Fruit fly (Drosophila melanogaster) whole organism, embryonic: ENCODE data around the gene UGP.

ENCODE experiments used
- Bteb2 ChIP-seq: fragments of 200-800 bp; sonication (Bioruptor generic); optimal IDR thresholded peaks from 2 replicates; lab custom pipeline; 2016; ENCODE audit warnings: missing biosample characterization, missing genetic modification characterization
- CG10267 ChIP-seq: fragments of 200-800 bp; sonication (Bioruptor generic); optimal IDR thresholded peaks from 2 replicates; lab custom pipeline; 2018; ENCODE audit warnings: missing biosample characterization, mild to moderate bottlenecking, missing genetic modification characterization, moderate library complexity
- CG10565 ChIP-seq: fragments of 200-800 bp; sonication (Bioruptor generic); optimal IDR thresholded peaks from 3 replicates; lab custom pipeline; 2016; ENCODE audit warnings: missing biosample characterization, mild to moderate bottlenecking, missing genetic modification characterization
- CG12391 ChIP-seq: fragments of 200-800 bp; sonication (Bioruptor generic); optimal IDR thresholded peaks from 3 replicates; lab custom pipeline; 2018; ENCODE audit warnings: missing biosample characterization, mild to moderate bottlenecking, missing genetic modification characterization, moderate library complexity
- CG12942 ChIP-seq: fragments of 200-800 bp; sonication (Bioruptor generic); optimal IDR thresholded peaks from 3 replicates; lab custom pipeline; 2016; ENCODE audit warnings: missing biosample characterization, missing genetic modification characterization
- CG15269 ChIP-seq: fragments of 200-800 bp; sonication (Bioruptor generic); optimal IDR thresholded peaks from 2 replicates; lab custom pipeline; 2018; ENCODE audit warnings: missing biosample characterization, mild to moderate bottlenecking, missing genetic modification characterization, moderate library complexity
- CG15514 ChIP-seq: fragments of 200-800 bp; sonication (Bioruptor generic); optimal IDR thresholded peaks from 3 replicates; lab custom pipeline; 2017; ENCODE audit warnings: missing biosample characterization, missing genetic modification characterization, mild to moderate bottlenecking, moderate library complexity, missing genetic modification reagents
- CG1647 ChIP-seq: fragments of 200-800 bp; sonication (Bioruptor generic); optimal IDR thresholded peaks from 3 replicates; lab custom pipeline; 2016; ENCODE audit warnings: missing biosample characterization, missing genetic modification characterization
- CG16813 ChIP-seq: fragments of 200-800 bp; sonication (Bioruptor generic); IDR thresholded peaks from 3 replicates; pipeline ENCODE4 v1.3.6; 2022; ENCODE audit warnings: missing biosample characterization, missing genetic modification characterization; ENCODE audit not compliant: partially characterized antibody
- CG17568 ChIP-seq: fragments of 200-800 bp; sonication (Bioruptor generic); optimal IDR thresholded peaks from 2 replicates; lab custom pipeline; 2018; ENCODE audit warnings: missing biosample characterization, mild to moderate bottlenecking, missing genetic modification characterization, moderate library complexity
- CG17612 ChIP-seq: fragments of 200-800 bp; sonication (Bioruptor generic); IDR thresholded peaks from 2 replicates; pipeline ENCODE4 v1.3.6; 2022; ENCODE audit warnings: missing biosample characterization, missing genetic modification characterization
- CG17829 ChIP-seq: fragments of 200-800 bp; optimal IDR thresholded peaks from 2 replicates; lab custom pipeline; 2019; ENCODE audit warnings: missing biosample characterization, mild to moderate bottlenecking, missing genetic modification characterization, moderate library complexity
- CG2120 ChIP-seq: fragments of 200-800 bp; sonication (Bioruptor generic); optimal IDR thresholded peaks from 3 replicates; lab custom pipeline; 2016; ENCODE audit warnings: missing biosample characterization, missing genetic modification characterization
- CG3407 ChIP-seq: fragments of 200-800 bp; sonication (Bioruptor generic); optimal IDR thresholded peaks from 2 replicates; lab custom pipeline; 2018; ENCODE audit warnings: missing biosample characterization, mild to moderate bottlenecking, missing genetic modification characterization
- CG5953 ChIP-seq: fragments of 200-800 bp; sonication (Bioruptor generic); IDR thresholded peaks from 2 replicates; pipeline ENCODE4 v1.3.6; 2022; ENCODE audit warnings: missing biosample characterization, missing genetic modification characterization
- CG6689 ChIP-seq: fragments of 200-800 bp; sonication (Bioruptor generic); IDR thresholded peaks from 2 replicates; pipeline ENCODE4 v1.3.6; 2022; ENCODE audit warnings: missing biosample characterization, missing genetic modification characterization
- CG9437 ChIP-seq: fragments of 200-800 bp; sonication (Bioruptor generic); optimal IDR thresholded peaks from 2 replicates; lab custom pipeline; 2018; ENCODE audit warnings: missing biosample characterization, mild to moderate bottlenecking, missing genetic modification characterization
- HLH3B ChIP-seq: fragments of 200-800 bp; sonication (Bioruptor generic); IDR thresholded peaks from 2 replicates; pipeline ENCODE4 v1.3.6; 2022; ENCODE audit warnings: missing biosample characterization, missing genetic modification characterization
- HLH54F ChIP-seq: fragments of 200-800 bp; sonication (Bioruptor generic); optimal IDR thresholded peaks from 3 replicates; lab custom pipeline; 2016; ENCODE audit warnings: missing biosample characterization, missing genetic modification characterization
- Hr51 ChIP-seq, 2 experiments: fragments of 200-800 bp; sonication (Bioruptor generic); optimal IDR thresholded peaks; 2 replicates in 1 of 2; 3 replicates in 1 of 2; lab custom pipeline; 2016 to 2018; ENCODE audit warnings: missing biosample characterization in 2 of 2, missing genetic modification characterization in 2 of 2, mild to moderate bottlenecking in 1 of 2, moderate library complexity in 1 of 2
- Lim3 ChIP-seq: fragments of 200-800 bp; sonication (Bioruptor generic); IDR thresholded peaks from 2 replicates; pipeline ENCODE4 v1.3.6; 2022; ENCODE audit warnings: missing biosample characterization, missing genetic modification characterization
- Mad ChIP-seq: fragments of 200-800 bp; sonication (Bioruptor generic); optimal IDR thresholded peaks from 2 replicates; lab custom pipeline; 2016; ENCODE audit warnings: missing biosample characterization, missing genetic modification characterization
- Max ChIP-seq: fragments of 200-800 bp; sonication (Bioruptor generic); optimal IDR thresholded peaks from 2 replicates; lab custom pipeline; 2016; ENCODE audit warnings: missing biosample characterization, mild to moderate bottlenecking, missing genetic modification characterization
- Myb ChIP-seq: fragments of 200-800 bp; sonication (Bioruptor generic); optimal IDR thresholded peaks from 2 replicates; lab custom pipeline; 2016; ENCODE audit warnings: missing biosample characterization, missing genetic modification characterization
- NC2α ChIP-seq: fragments of 200-800 bp; sonication (Bioruptor generic); optimal IDR thresholded peaks from 2 replicates; lab custom pipeline; 2016; ENCODE audit warnings: missing biosample characterization, missing genetic modification characterization
- Poxn ChIP-seq: fragments of 200-800 bp; sonication (Bioruptor generic); IDR thresholded peaks from 2 replicates; pipeline ENCODE4 v1.3.6; 2022; ENCODE audit warnings: missing biosample characterization, missing genetic modification characterization
- Six4 ChIP-seq: fragments of 200-800 bp; sonication (Bioruptor generic); optimal IDR thresholded peaks from 2 replicates; lab custom pipeline; 2016; ENCODE audit warnings: missing biosample characterization, missing genetic modification characterization
- Sry-β ChIP-seq: fragments of 200-800 bp; sonication (Bioruptor generic); optimal IDR thresholded peaks from 2 replicates; lab custom pipeline; 2018; ENCODE audit warnings: missing biosample characterization, mild to moderate bottlenecking, missing genetic modification characterization, moderate library complexity
- Sry-δ ChIP-seq: fragments of 200-800 bp; sonication (Bioruptor generic); optimal IDR thresholded peaks from 2 replicates; lab custom pipeline; 2016; ENCODE audit warnings: missing biosample characterization, missing genetic modification characterization
- Xrp1 ChIP-seq: fragments of 200-800 bp; sonication (Bioruptor generic); IDR thresholded peaks from 2 replicates; pipeline ENCODE4 v1.3.6; 2022; ENCODE audit warnings: missing biosample characterization, missing genetic modification characterization
- cato ChIP-seq: fragments of 200-800 bp; sonication (Bioruptor generic); optimal IDR thresholded peaks from 2 replicates; lab custom pipeline; 2016; ENCODE audit warnings: missing biosample characterization, missing genetic modification characterization, borderline replicate concordance
- ci ChIP-seq: fragments of 200-800 bp; sonication (Bioruptor generic); IDR thresholded peaks from 3 replicates; pipeline ENCODE4 v1.3.6; 2022; ENCODE audit warnings: missing biosample characterization, missing genetic modification characterization
- danr ChIP-seq: fragments of 200-800 bp; sonication (Bioruptor generic); IDR thresholded peaks from 2 replicates; pipeline ENCODE4 v1.3.6; 2022; ENCODE audit warnings: missing biosample characterization, missing genetic modification characterization
- dati ChIP-seq: fragments of 200-800 bp; sonication (Bioruptor generic); IDR thresholded peaks from 2 replicates; pipeline ENCODE4 v1.3.6; 2022; ENCODE audit warnings: missing biosample characterization, missing genetic modification characterization
- gro ChIP-seq: fragments of 200-800 bp; sonication (Bioruptor generic); optimal IDR thresholded peaks from 2 replicates; lab custom pipeline; 2016; ENCODE audit warnings: missing biosample characterization, missing genetic modification characterization
- her ChIP-seq: fragments of 200-800 bp; sonication (Bioruptor generic); optimal IDR thresholded peaks from 2 replicates; lab custom pipeline; 2016; ENCODE audit warnings: missing biosample characterization, missing genetic modification characterization
- ind ChIP-seq: fragments of 200-800 bp; sonication (Bioruptor generic); optimal IDR thresholded peaks from 3 replicates; lab custom pipeline; 2016; ENCODE audit warnings: missing biosample characterization, missing genetic modification characterization
- inv ChIP-seq: fragments of 200-800 bp; sonication (Bioruptor generic); IDR thresholded peaks from 2 replicates; pipeline ENCODE4 v1.3.6; 2022; ENCODE audit warnings: missing biosample characterization, missing genetic modification characterization; ENCODE audit not compliant: partially characterized antibody
- ken ChIP-seq: fragments of 200-800 bp; sonication (Bioruptor generic); IDR thresholded peaks from 3 replicates; pipeline ENCODE4 v1.3.6; 2022; ENCODE audit warnings: missing biosample characterization, missing genetic modification characterization
- knrl ChIP-seq: fragments of 200-800 bp; sonication (Bioruptor generic); IDR thresholded peaks from 3 replicates; pipeline ENCODE4 v1.3.6; 2022; ENCODE audit warnings: missing biosample characterization, missing genetic modification characterization; ENCODE audit not compliant: partially characterized antibody
- mirr ChIP-seq: fragments of 200-800 bp; sonication (Bioruptor generic); optimal IDR thresholded peaks from 3 replicates; lab custom pipeline; 2018; ENCODE audit warnings: missing biosample characterization, mild to moderate bottlenecking, missing genetic modification characterization
- mld ChIP-seq: fragments of 200-800 bp; sonication (Bioruptor generic); IDR thresholded peaks from 3 replicates; pipeline ENCODE4 v1.3.6; 2022; ENCODE audit warnings: missing biosample characterization, missing genetic modification characterization; ENCODE audit not compliant: partially characterized antibody
- pho ChIP-seq: fragments of 200-800 bp; sonication (Bioruptor generic); optimal IDR thresholded peaks from 2 replicates; lab custom pipeline; 2016; ENCODE audit warnings: missing biosample characterization, missing genetic modification characterization
- pzg ChIP-seq: fragments of 200-800 bp; sonication (Bioruptor generic); optimal IDR thresholded peaks from 3 replicates; lab custom pipeline; 2018; ENCODE audit warnings: missing biosample characterization, mild to moderate bottlenecking, missing genetic modification characterization, moderate library complexity
- tna ChIP-seq: fragments of 200-800 bp; sonication (Bioruptor generic); IDR thresholded peaks from 2 replicates; pipeline ENCODE4 v1.3.6; 2022; ENCODE audit warnings: missing biosample characterization, missing genetic modification characterization; ENCODE audit not compliant: partially characterized antibody
- ttk ChIP-seq: fragments of 200-800 bp; sonication (Bioruptor generic); IDR thresholded peaks from 2 replicates; pipeline ENCODE4 v2.1.2; 2022; ENCODE audit warnings: missing biosample characterization, missing genetic modification characterization
- vfl ChIP-seq: fragments of 200-800 bp; sonication (Bioruptor generic); optimal IDR thresholded peaks from 2 replicates; lab custom pipeline; 2016; ENCODE audit warnings: missing biosample characterization, missing genetic modification characterization
- zen2 ChIP-seq: fragments of 200-800 bp; sonication (Bioruptor generic); IDR thresholded peaks from 3 replicates; pipeline ENCODE4 v1.3.6; 2022; ENCODE audit warnings: missing biosample characterization, missing genetic modification characterization; ENCODE audit not compliant: partially characterized antibody
- zfh1 ChIP-seq: fragments of 200-800 bp; sonication (Bioruptor generic); IDR thresholded peaks from 3 replicates; pipeline ENCODE4 v1.3.6; 2022; ENCODE audit warnings: missing biosample characterization, missing genetic modification characterization

UGP gene

DNA sequence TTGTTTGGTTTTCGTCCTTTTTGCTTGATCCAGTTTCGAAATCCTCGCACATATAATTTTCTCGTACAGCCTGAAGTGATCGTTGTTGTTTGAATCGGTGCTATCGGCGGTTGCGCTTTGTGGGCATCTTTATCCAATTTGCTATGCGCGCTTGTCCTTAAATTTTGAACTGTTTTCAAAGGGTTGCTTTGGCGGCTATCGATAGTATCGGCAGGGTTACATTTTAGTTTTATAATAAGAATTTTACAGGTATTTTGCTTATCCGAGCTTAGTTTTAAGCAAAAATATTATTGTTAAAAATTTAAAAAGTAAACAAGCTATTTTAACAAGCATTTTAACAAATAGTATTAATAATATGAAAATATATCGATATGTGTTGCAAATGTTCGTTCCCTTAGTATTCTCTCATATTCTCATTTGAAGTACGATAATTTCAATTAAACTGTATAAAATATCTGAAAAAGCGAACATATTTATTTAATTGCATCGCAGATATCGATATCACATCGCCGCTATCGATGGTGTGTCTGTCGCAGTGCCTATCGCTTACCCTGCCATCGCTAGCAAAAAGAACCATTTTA, 8.2 kb upstream of the UGP start, which contains the start of the genes Klp67A and CG4452 (continued):
- no peak for TF ChIP-seq her
- TF ChIP-seq mirr (GFP tag; lab: Kevin White, UChicago): no peak
- TF ChIP-seq inv (GFP tag; lab: Robert Waterston, UW): peak; percentile 89
- peak; percentile 25; the same call in 1 of the 2 replicates for TF ChIP-seq CG6689 (GFP tag; lab: Robert Waterston, UW)
- TF ChIP-seq ken (GFP tag; lab: Robert Waterston, UW): 0 out of 3 replicates have a peak, but pooled peaks have one; percentile 5
- TF ChIP-seq CG15514 (GFP tag; lab: Kevin White, UChicago): peak; percentile 74
- peak; percentile 23; the same call in 1 of the 2 replicates for TF ChIP-seq Xrp1 (GFP tag; lab: Robert Waterston, UW)
- TF ChIP-seq danr (GFP tag; lab: Robert Waterston, UW): no peak
- TF ChIP-seq CG17829 (tag; lab: Kevin White, UChicago): peak; percentile 71
- no peak for TF ChIP-seq CG10565 (GFP tag; lab: Kevin White, UChicago)
- TF ChIP-seq gro: no peak
- no peak for TF ChIP-seq HLH54F (GFP tag; lab: Kevin White, UChicago)
- peak; percentile 44; the same call in 1 of the 3 replicates for TF ChIP-seq ci (GFP tag; lab: Robert Waterston, UW)
- TF ChIP-seq vfl (GFP tag; lab: Kevin White, UChicago): peak; percentile 61
- TF ChIP-seq CG5953: no peak
- TF ChIP-seq CG2120: peak; percentile 45
- no peak for TF ChIP-seq Six4 (GFP tag; lab: Kevin White, UChicago)
- TF ChIP-seq dati: no peak
- peak; percentile 36 for TF ChIP-seq cato (GFP tag; lab: Kevin White, UChicago)
- peak; percentile 0 for TF ChIP-seq CG15269 (tag; lab: Kevin White, UChicago)
- TF ChIP-seq CG10267 (tag; lab: Kevin White, UChicago): peak; percentile 75
- TF ChIP-seq ttk (GFP tag; lab: Robert Waterston, UW): no peak
- TF ChIP-seq CG9437 (GFP tag; lab: Kevin White, UChicago): peak; percentile 70
- TF ChIP-seq knrl (GFP tag; lab: Robert Waterston, UW): peak; percentile 93
- no peak for TF ChIP-seq Lim3 (GFP tag; lab: Robert Waterston, UW)
- no peak for TF ChIP-seq Poxn (GFP tag; lab: Robert Waterston, UW)
- peak; percentile 76 for TF ChIP-seq CG12391
- TF ChIP-seq zen2: peak; percentile 86; the same call in 2 of the 3 replicates
- peak; percentile 57 for TF ChIP-seq pzg (GFP tag; lab: Kevin White, UChicago)
- 0 out of 3 replicates have a peak, but pooled peaks have one; percentile 18 for TF ChIP-seq zfh1 (GFP tag; lab: Robert Waterston, UW)
- no peak for TF ChIP-seq CG1647 (GFP tag; lab: Kevin White, UChicago)
- peak; percentile 36 for TF ChIP-seq ind
- no peak for TF ChIP-seq CG17612 (GFP tag; lab: Robert Waterston, UW)
- TF ChIP-seq CG3407 (GFP tag; lab: Kevin White, UChicago): no peak
- peak; percentile 3 for TF ChIP-seq CG12942 (GFP tag; lab: Kevin White, UChicago)
- TF ChIP-seq tna (GFP tag; lab: Robert Waterston, UW): peak; percentile 71; the same call in 1 of the 2 replicates
- TF ChIP-seq Mad (GFP tag; lab: Kevin White, UChicago): no peak
- peak; percentile 32 for TF ChIP-seq Max
- TF ChIP-seq CG17568 (GFP tag; lab: Kevin White, UChicago): no peak
- TF ChIP-seq Myb (GFP tag; lab: Kevin White, UChicago): peak; percentile 61
- TF ChIP-seq Sry-β (GFP tag; lab: Kevin White, UChicago): no peak
- peak; percentile 43 for TF ChIP-seq pho (GFP tag; lab: Kevin White, UChicago)
- peak; percentile 95 for TF ChIP-seq CG16813
- no peak for TF ChIP-seq HLH3B (GFP tag; lab: Robert Waterston, UW)
- peak; percentile 88 for TF ChIP-seq Sry-δ
- no peak for TF ChIP-seq NC2α (GFP tag; lab: Kevin White, UChicago)
- peak; percentile 71 for TF ChIP-seq mld (GFP tag; lab: Robert Waterston, UW)
- peak in 1 of 2 experiments; percentile 37 for TF ChIP-seq Hr51 (GFP tag; optimal IDR thresholded peaks at IDR 0.05; lab: Kevin White, UChicago)
- peak; percentile 15 for TF ChIP-seq Bteb2
